Worm (Caenorhabditis elegans) whole organism, L1 larva: ENCODE data around the gene F01G4.4.
A peak's percentile ranks its signal among the peaks of the same experiment; 100 is the strongest.

Source experiments
- C34B4.2 ChIP-seq: sonication (generic microtip); optimal IDR thresholded peaks from 2 replicates; lab custom pipeline; 2017; ENCODE audit warnings: mild to moderate bottlenecking, missing genetic modification characterization, missing compliant biosample characterization
- Y116A8C.19 ChIP-seq: sonication (generic microtip); optimal IDR thresholded peaks from 2 replicates; lab custom pipeline; 2016; ENCODE audit warnings: missing compliant biosample characterization, missing genetic modification characterization, borderline replicate concordance
- aha-1 ChIP-seq: fragments of 150-350 bp; optimal IDR thresholded peaks from 2 replicates; lab custom pipeline; 2014; ENCODE audit warnings: missing biosample characterization, missing genetic modification characterization
- alr-1 ChIP-seq: fragments of 200-800 bp; sonication (Bioruptor generic); optimal IDR thresholded peaks from 2 replicates; lab custom pipeline; 2018; ENCODE audit warnings: borderline replicate concordance, mild to moderate bottlenecking, missing genetic modification characterization, missing compliant biosample characterization
- aly-2 ChIP-seq: fragments of 150-350 bp; optimal IDR thresholded peaks from 2 replicates; lab custom pipeline; 2014; ENCODE audit warnings: missing biosample characterization, missing genetic modification characterization
- blmp-1 ChIP-seq: fragments of 150-350 bp; optimal IDR thresholded peaks from 2 replicates; lab custom pipeline; 2014; ENCODE audit warnings: missing biosample characterization, missing genetic modification characterization
- ceh-63 ChIP-seq: fragments of 200-800 bp; sonication (Bioruptor generic); optimal IDR thresholded peaks from 2 replicates; lab custom pipeline; 2018; ENCODE audit warnings: mild to moderate bottlenecking, missing genetic modification characterization, missing compliant biosample characterization
- ceh-90 ChIP-seq: sonication (generic microtip); optimal IDR thresholded peaks from 2 replicates; lab custom pipeline; 2016; ENCODE audit warnings: missing genetic modification characterization, missing compliant biosample characterization
- ces-1 ChIP-seq: fragments of 150-350 bp; optimal IDR thresholded peaks from 2 replicates; lab custom pipeline; 2014; ENCODE audit warnings: missing biosample characterization, missing genetic modification reagents, missing genetic modification characterization
- dpl-1 ChIP-seq, 3 experiments: fragments of 150-350 bp in 2 of 3; sonication (generic microtip) in 1 of 3; optimal IDR thresholded peaks; 2 replicates each; lab custom pipeline; 2014 to 2017; ENCODE audit warnings: missing biosample characterization in 3 of 3, missing genetic modification characterization in 3 of 3, missing genetic modification reagents in 3 of 3
- dsc-1 ChIP-seq: sonication (generic microtip); optimal IDR thresholded peaks from 2 replicates; lab custom pipeline; 2016; ENCODE audit warnings: mild to moderate bottlenecking, missing genetic modification characterization, missing compliant biosample characterization
- efl-1 ChIP-seq, 4 experiments: fragments of 150-350 bp; optimal IDR thresholded peaks in 3 of 4; peaks in 1 of 4; 1 replicate in 1 of 4; 2 replicates in 3 of 4; lab custom pipeline; 2014; ENCODE audit warnings: missing biosample characterization in 2 of 4, missing genetic modification characterization in 2 of 4, missing genetic modification reagents in 2 of 4
- elt-3 ChIP-seq, 6 experiments: fragments of 150-350 bp in 1 of 6; sonication (generic microtip); optimal IDR thresholded peaks; 2 replicates each; lab custom pipeline; 2017 to 2018; ENCODE audit warnings: missing biosample characterization in 6 of 6, missing genetic modification characterization in 6 of 6, inconsistent platforms in 1 of 6
- ets-5 ChIP-seq: fragments of 200-800 bp; sonication (Bioruptor generic); IDR thresholded peaks from 2 replicates; pipeline ENCODE4 v1.3.6; 2022; ENCODE audit warnings: missing genetic modification characterization, missing compliant biosample characterization
- fkh-10 ChIP-seq: sonication (generic microtip); optimal IDR thresholded peaks from 2 replicates; lab custom pipeline; 2017; ENCODE audit warnings: missing biosample characterization, missing genetic modification reagents, missing genetic modification characterization
- fkh-4 ChIP-seq: sonication (generic microtip); optimal IDR thresholded peaks from 2 replicates; lab custom pipeline; 2016; ENCODE audit warnings: missing compliant biosample characterization, missing genetic modification characterization, borderline replicate concordance
- fos-1 ChIP-seq: fragments of 150-350 bp; optimal IDR thresholded peaks from 2 replicates; lab custom pipeline; 2014; ENCODE audit warnings: missing biosample characterization, missing genetic modification characterization
- grh-1 ChIP-seq: fragments of 200-800 bp; sonication (Bioruptor generic); IDR thresholded peaks from 2 replicates; pipeline ENCODE4 v1.3.6; 2022; ENCODE audit warnings: missing genetic modification reagents, missing genetic modification characterization, missing compliant biosample characterization
- hlh-17 ChIP-seq: fragments of 200-800 bp; sonication (Bioruptor generic); optimal IDR thresholded peaks from 2 replicates; lab custom pipeline; 2018; ENCODE audit warnings: missing genetic modification characterization, mild to moderate bottlenecking, missing compliant biosample characterization, moderate library complexity, borderline replicate concordance
- hpl-2 ChIP-seq: fragments of 150-350 bp; optimal IDR thresholded peaks from 2 replicates; lab custom pipeline; 2014; ENCODE audit warnings: missing biosample characterization, missing genetic modification reagents, missing genetic modification characterization
- lin-13 ChIP-seq: fragments of 150-350 bp; optimal IDR thresholded peaks from 2 replicates; lab custom pipeline; 2014; ENCODE audit warnings: missing biosample characterization, missing genetic modification reagents, missing genetic modification characterization
- lin-15B ChIP-seq: fragments of 150-350 bp; sonication (generic microtip); optimal IDR thresholded peaks from 3 replicates; lab custom pipeline; 2014; ENCODE audit warnings: missing biosample characterization, missing genetic modification characterization
- lin-35 ChIP-seq, 2 experiments: fragments of 150-350 bp; optimal IDR thresholded peaks; 2 replicates each; lab custom pipeline; 2014; ENCODE audit warnings: missing biosample characterization in 2 of 2, missing genetic modification characterization in 2 of 2, missing genetic modification reagents in 2 of 2
- lir-3 ChIP-seq: sonication (generic microtip); optimal IDR thresholded peaks from 2 replicates; lab custom pipeline; 2016; ENCODE audit warnings: mild to moderate bottlenecking, missing genetic modification characterization, moderate library complexity, missing compliant biosample characterization; ENCODE audit not compliant: poor library complexity
- lsy-2 ChIP-seq, 2 experiments: fragments of 150-350 bp; optimal IDR thresholded peaks; 2 replicates each; lab custom pipeline; 2014; ENCODE audit warnings: missing biosample characterization in 2 of 2, missing genetic modification characterization in 2 of 2
- mdl-1 ChIP-seq, 2 experiments: fragments of 150-350 bp; optimal IDR thresholded peaks; 2 replicates each; lab custom pipeline; 2014 to 2017; ENCODE audit warnings: missing biosample characterization in 2 of 2, missing genetic modification characterization in 2 of 2, inconsistent platforms in 1 of 2
- mef-2 ChIP-seq: fragments of 150-350 bp; optimal IDR thresholded peaks from 2 replicates; lab custom pipeline; 2014; ENCODE audit warnings: missing biosample characterization, missing genetic modification characterization
- mep-1 ChIP-seq: fragments of 150-350 bp; optimal IDR thresholded peaks from 2 replicates; lab custom pipeline; 2014; ENCODE audit warnings: missing biosample characterization, missing genetic modification characterization
- nhr-12 ChIP-seq: sonication (generic microtip); optimal IDR thresholded peaks from 2 replicates; lab custom pipeline; 2017; ENCODE audit warnings: missing biosample characterization, missing genetic modification characterization
- nhr-19 ChIP-seq: fragments of 200-800 bp; sonication (Bioruptor generic); conservative IDR thresholded peaks from 2 replicates; pipeline ENCODE4 v1.3.6; 2022; ENCODE audit warnings: missing genetic modification characterization, missing compliant biosample characterization
- nhr-237 ChIP-seq: fragments of 150-350 bp; optimal IDR thresholded peaks from 2 replicates; lab custom pipeline; 2014; ENCODE audit warnings: missing biosample characterization, missing genetic modification characterization
- nhr-28 ChIP-seq: fragments of 150-350 bp; optimal IDR thresholded peaks from 2 replicates; lab custom pipeline; 2014; ENCODE audit warnings: missing biosample characterization, missing genetic modification characterization
- nhr-47 ChIP-seq: sonication (generic microtip); optimal IDR thresholded peaks from 2 replicates; lab custom pipeline; 2016; ENCODE audit warnings: mild to moderate bottlenecking, missing genetic modification characterization, moderate library complexity, missing compliant biosample characterization
- nhr-71 ChIP-seq: sonication (generic microtip); optimal IDR thresholded peaks from 2 replicates; lab custom pipeline; 2016; ENCODE audit warnings: mild to moderate bottlenecking, missing genetic modification characterization, moderate library complexity, missing compliant biosample characterization
- nhr-76 ChIP-seq: sonication (generic microtip); optimal IDR thresholded peaks from 2 replicates; lab custom pipeline; 2017; ENCODE audit warnings: missing biosample characterization, missing genetic modification characterization
- nhr-84 ChIP-seq: sonication (generic microtip); optimal IDR thresholded peaks from 2 replicates; lab custom pipeline; 2017; ENCODE audit warnings: missing biosample characterization, missing genetic modification characterization
- nhr-85 ChIP-seq: sonication (generic microtip); peaks from one replicate; lab custom pipeline; 2016; ENCODE audit warnings: missing genetic modification characterization, inconsistent platforms, missing compliant biosample characterization
- pax-3 ChIP-seq: fragments of 200-800 bp; sonication (Bioruptor generic); optimal IDR thresholded peaks from 2 replicates; lab custom pipeline; 2018; ENCODE audit warnings: mild to moderate bottlenecking, missing genetic modification characterization, moderate library complexity, missing compliant biosample characterization
- pqm-1 ChIP-seq: sonication (generic microtip); optimal IDR thresholded peaks from 3 replicates; lab custom pipeline; 2017; ENCODE audit warnings: missing biosample characterization, missing genetic modification characterization
- rnt-1 ChIP-seq: sonication (generic microtip); optimal IDR thresholded peaks from 2 replicates; lab custom pipeline; 2016; ENCODE audit warnings: mild to moderate bottlenecking, missing genetic modification characterization, moderate library complexity, missing compliant biosample characterization
- swsn-7 ChIP-seq: sonication (generic microtip); optimal IDR thresholded peaks from 2 replicates; lab custom pipeline; 2016; ENCODE audit warnings: missing genetic modification characterization, missing compliant biosample characterization
- tlp-1 ChIP-seq: fragments of 150-350 bp; optimal IDR thresholded peaks from 2 replicates; lab custom pipeline; 2014; ENCODE audit warnings: missing biosample characterization, missing genetic modification characterization
- unc-130 ChIP-seq: fragments of 150-350 bp; optimal IDR thresholded peaks from 2 replicates; lab custom pipeline; 2017; ENCODE audit warnings: missing biosample characterization, missing genetic modification characterization, inconsistent platforms
- unc-62 ChIP-seq: fragments of 150-350 bp; optimal IDR thresholded peaks from 2 replicates; lab custom pipeline; 2014; ENCODE audit warnings: missing biosample characterization, missing genetic modification reagents, missing genetic modification characterization
- unc-86 ChIP-seq: sonication (generic microtip); optimal IDR thresholded peaks from 2 replicates; lab custom pipeline; 2016; ENCODE audit warnings: missing genetic modification characterization, missing compliant biosample characterization
- vab-15 ChIP-seq: sonication (generic microtip); optimal IDR thresholded peaks from 2 replicates; lab custom pipeline; 2017; ENCODE audit warnings: missing genotype, mild to moderate bottlenecking, missing genetic modification characterization, missing compliant biosample characterization
- zag-1 ChIP-seq: fragments of 150-350 bp; optimal IDR thresholded peaks from 2 replicates; lab custom pipeline; 2014; ENCODE audit warnings: missing biosample characterization, missing genetic modification characterization
- zip-4 ChIP-seq: fragments of 200-800 bp; sonication (Bioruptor generic); optimal IDR thresholded peaks from 2 replicates; lab custom pipeline; 2018; ENCODE audit warnings: mild to moderate bottlenecking, missing genetic modification characterization, moderate library complexity, missing compliant biosample characterization
- ztf-11 ChIP-seq, 2 experiments: sonication (generic microtip); optimal IDR thresholded peaks; 2 replicates each; lab custom pipeline; 2016 to 2017; ENCODE audit warnings: missing genetic modification characterization in 2 of 2, missing biosample characterization in 1 of 2, missing compliant biosample characterization in 1 of 2

Gene F01G4.4

DNA sequence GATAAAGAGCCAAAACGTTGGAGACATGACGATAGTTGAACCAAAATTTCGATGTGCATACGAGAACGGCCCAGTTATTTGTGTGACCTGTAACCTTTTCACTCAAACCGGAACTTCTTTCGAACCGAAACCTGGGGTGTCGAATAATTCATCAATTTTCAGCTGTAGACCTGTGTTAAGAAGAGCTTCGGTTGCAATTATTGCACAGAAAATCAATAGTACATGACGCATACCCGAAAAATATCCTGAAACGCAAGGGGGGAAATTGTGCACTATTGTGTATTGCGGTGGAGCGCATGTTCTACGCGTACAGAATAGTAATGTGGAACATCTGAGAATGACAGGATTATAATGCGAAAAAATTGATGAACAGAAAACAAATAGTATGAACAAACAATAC is 33.4 kb upstream of the F01G4.4 start, which contains the start of gene pigk-1:
Gene pigk-1, minus strand, starts transcription at position 248 of the 400 bp plus-strand sequence.
- TF ChIP-seq aly-2: peak; percentile 7
- TF ChIP-seq lin-13 (GFP tag; lab: Kevin White, UChicago): no peak
- no peak for TF ChIP-seq elt-3 (tag; optimal IDR thresholded peaks at IDR 0.05; lab: Kevin White, UChicago)
- TF ChIP-seq C34B4.2 (tag; lab: Kevin White, UChicago): no peak
- peak; percentile 27 for TF ChIP-seq fos-1 (tag; lab: Kevin White, UChicago)
- TF ChIP-seq alr-1: no peak
- peak; percentile 12 for TF ChIP-seq nhr-71 (tag; lab: Kevin White, UChicago)
- TF ChIP-seq nhr-19 (GFP tag; lab: Robert Waterston, UW): 0 out of 2 replicates have a peak, but pooled peaks have one; percentile 6
- TF ChIP-seq lsy-2 (tag; optimal IDR thresholded peaks at IDR 0.05; lab: Kevin White, UChicago): peak in 1 of 2 experiments; percentile 37
- no peak for TF ChIP-seq lin-15B
- TF ChIP-seq nhr-28: no peak
- TF ChIP-seq ets-5 (GFP tag; lab: Robert Waterston, UW): no peak
- TF ChIP-seq Y116A8C.19 (tag; lab: Kevin White, UChicago): no peak
- TF ChIP-seq efl-1 (optimal IDR thresholded peaks at IDR 0.05; lab: Kevin White, UChicago): no peak
- TF ChIP-seq efl-1 (GFP tag; optimal IDR thresholded peaks at IDR 0.05 in 1 of 2; lab: Kevin White, UChicago): no peak
- TF ChIP-seq, all 84 proteins: peak for 5

DNA sequence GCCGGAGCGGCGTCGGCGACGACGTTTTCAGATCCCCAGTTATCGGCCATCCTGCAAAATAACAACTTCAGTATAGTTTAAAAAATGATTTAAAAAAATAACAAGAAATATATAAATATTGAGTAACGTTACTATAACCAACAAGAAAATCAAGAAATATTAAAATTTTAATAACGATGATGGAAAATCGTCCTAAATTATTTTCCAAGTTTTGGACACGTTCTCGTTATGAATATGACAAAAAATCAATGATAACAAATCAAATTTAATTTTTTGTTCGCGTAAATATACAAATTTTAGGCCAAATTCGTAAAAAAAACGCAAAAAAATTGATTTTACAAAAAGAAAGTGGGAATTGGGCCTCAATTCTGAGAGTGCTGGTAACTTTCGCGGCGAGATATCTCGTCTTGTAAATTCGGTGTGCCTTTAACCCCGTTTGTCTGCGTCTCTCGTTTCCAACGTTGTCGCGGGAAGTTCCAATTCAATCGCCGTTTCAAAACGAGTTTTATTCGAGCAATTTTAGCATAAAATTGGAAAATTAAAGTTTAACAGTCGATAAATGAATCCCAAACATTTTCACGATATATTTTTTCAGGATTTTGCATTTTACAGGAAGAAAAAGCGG is 32.0 kb upstream of the F01G4.4 start, which contains the start of gene rps-5:
Gene rps-5, minus strand, starts transcription at position 51 of the 625 bp plus-strand sequence.
- TF ChIP-seq grh-1 (GFP tag; lab: Robert Waterston, UW) (no peak), vab-15 (tag; lab: Kevin White, UChicago) (no peak), hlh-17 (GFP tag; lab: Kevin White, UChicago) (no peak), unc-62 (GFP tag; lab: Kevin White, UChicago) (no peak), fkh-10 (GFP tag; lab: Kevin White, UChicago) (no peak), lin-15B (peak; percentile 25), lin-35 (GFP tag; optimal IDR thresholded peaks at IDR 0.05; lab: Kevin White, UChicago) (peak; percentile 80 to 92), swsn-7 (peak; percentile 61), unc-86 (tag; lab: Kevin White, UChicago) (peak; percentile 22), aha-1 (tag; lab: Kevin White, UChicago) (no peak), hpl-2 (GFP tag; lab: Kevin White, UChicago) (no peak), nhr-84 (tag; lab: Kevin White, UChicago) (no peak), blmp-1 (tag; lab: Kevin White, UChicago) (peak; percentile 54), nhr-12 (tag; lab: Kevin White, UChicago) (no peak), tlp-1 (no peak), nhr-76 (tag; lab: Kevin White, UChicago) (no peak), pax-3 (no peak), lir-3 (tag; lab: Kevin White, UChicago) (no peak), zag-1 (tag; lab: Kevin White, UChicago) (peak; percentile 42), ceh-63 (GFP tag; lab: Kevin White, UChicago) (no peak), dsc-1 (peak; percentile 37), fkh-4 (tag; lab: Kevin White, UChicago) (no peak), unc-130 (tag; lab: Kevin White, UChicago) (peak; percentile 34), mep-1 (tag; lab: Kevin White, UChicago) (peak; percentile 64), mef-2 (tag; lab: Kevin White, UChicago) (no peak), nhr-47 (peak; percentile 70), rnt-1 (tag; lab: Kevin White, UChicago) (peak; percentile 63), ceh-90 (tag; lab: Kevin White, UChicago) (no peak), efl-1 (optimal IDR thresholded peaks at IDR 0.05; lab: Kevin White, UChicago) (peak; percentile 79 to 89), efl-1 (GFP tag; optimal IDR thresholded peaks at IDR 0.05 in 1 of 2; lab: Kevin White, UChicago) (peak; percentile 84 to 99), ztf-11 (tag; optimal IDR thresholded peaks at IDR 0.05; lab: Kevin White, UChicago) (no peak), nhr-85 (peak; percentile 80), zip-4 (no peak), nhr-237 (tag; lab: Kevin White, UChicago) (no peak), fos-1 (tag; lab: Kevin White, UChicago) (peak; percentile 52), ces-1 (no peak), dpl-1 (GFP tag; optimal IDR thresholded peaks at IDR 0.05; lab: Kevin White, UChicago) (peak; percentile 78 to 85 (median 84)), mdl-1 (tag; optimal IDR thresholded peaks at IDR 0.05; lab: Kevin White, UChicago) (peak in 1 of 2 experiments; percentile 50), pqm-1 (tag; lab: Kevin White, UChicago) (no peak)
